Fruit fly (Drosophila melanogaster): Measurements from ENCODE around the gene CG5516.

dm6 chr3R:15947605-15948004, 16.1 kb upstream of the CG5516 start:
- TF ChIP-seq Sox15 (GFP tag; optimal IDR thresholded peaks at IDR 0.05) (no peak), vri (GFP tag; optimal IDR thresholded peaks at IDR 0.05) (no peak), CG8319 (GFP tag; optimal IDR thresholded peaks at IDR 0.05) (no peak), Eip75B (GFP tag; optimal IDR thresholded peaks at IDR 0.05) (no peak)

Data from whole organism, prepupa.